Fruit fly (Drosophila melanogaster) whole organism, adult: Measurements from ENCODE around the gene muc.
A peak's percentile ranks its signal among the peaks of the same experiment; 100 is the strongest.

Experiments
- CG11617 ChIP-seq: fragments of 200-800 bp; sonication (Bioruptor generic); optimal IDR thresholded peaks from 2 replicates; lab custom pipeline; 2017; ENCODE audit warnings: mild to moderate bottlenecking, missing biosample characterization, missing genetic modification reagents, missing genetic modification characterization
- CG14711 ChIP-seq: fragments of 200-800 bp; sonication (Bioruptor generic); optimal IDR thresholded peaks from 2 replicates; lab custom pipeline; 2018; ENCODE audit warnings: missing biosample characterization, mild to moderate bottlenecking, missing genetic modification characterization, moderate library complexity
- CG1620 ChIP-seq: fragments of 200-800 bp; sonication (Bioruptor generic); optimal IDR thresholded peaks from 2 replicates; lab custom pipeline; 2016; ENCODE audit warnings: missing biosample characterization, missing genetic modification characterization
- Hr96 ChIP-seq: fragments of 200-800 bp; sonication (Bioruptor generic); optimal IDR thresholded peaks from 2 replicates; lab custom pipeline; 2016; ENCODE audit warnings: missing biosample characterization, missing genetic modification characterization
- Mnt ChIP-seq: fragments of 200-800 bp; sonication (Bioruptor generic); optimal IDR thresholded peaks from 2 replicates; lab custom pipeline; 2016; ENCODE audit warnings: missing biosample characterization, mild to moderate bottlenecking, missing genetic modification characterization
- kay ChIP-seq: fragments of 200-800 bp; sonication (Bioruptor generic); peaks from one replicate; lab custom pipeline; 2016; ENCODE audit warnings: missing biosample characterization, missing genetic modification characterization, borderline replicate concordance
- tj ChIP-seq: fragments of 200-800 bp; sonication (Bioruptor generic); optimal IDR thresholded peaks from 3 replicates; lab custom pipeline; 2017; ENCODE audit warnings: missing biosample characterization, mild to moderate bottlenecking, missing genetic modification characterization, moderate library complexity

dm6 chr2L:7423333-7423895 is 3.3 kb upstream of the muc start:
- TF ChIP-seq Mnt (GFP tag; lab: Kevin White, UChicago): peak; percentile 83
- peak; percentile 65 for TF ChIP-seq tj (GFP tag; lab: Kevin White, UChicago)
- TF ChIP-seq CG11617: peak; percentile 41
- TF ChIP-seq kay: no peak
- TF ChIP-seq Hr96: peak; percentile 77
- TF ChIP-seq CG1620: peak; percentile 32
- peak; percentile 74 for TF ChIP-seq CG14711
